Worm (Caenorhabditis elegans) whole organism, early embryonic: ENCODE data around the gene C31H1.5.

Experiments
- B0310.2 ChIP-seq: sonication (generic microtip); optimal IDR thresholded peaks from 2 replicates; lab custom pipeline; 2016; ENCODE audit warnings: mild to moderate bottlenecking, missing genetic modification characterization, missing compliant biosample characterization
- F13C5.2 ChIP-seq: sonication (generic microtip); optimal IDR thresholded peaks from 2 replicates; lab custom pipeline; 2017; ENCODE audit warnings: mild to moderate bottlenecking, missing genetic modification characterization, inconsistent platforms, missing compliant biosample characterization
- aly-1 ChIP-seq: sonication (generic microtip); optimal IDR thresholded peaks from 2 replicates; lab custom pipeline; 2016; ENCODE audit warnings: missing genetic modification characterization, missing compliant biosample characterization
- ama-1 ChIP-seq: fragments of 150-350 bp; optimal IDR thresholded peaks from 2 replicates; lab custom pipeline; 2014
- ceh-13 ChIP-seq: fragments of 200-800 bp; sonication (Bioruptor generic); optimal IDR thresholded peaks from 2 replicates; lab custom pipeline; 2018; ENCODE audit warnings: mild to moderate bottlenecking, missing genetic modification characterization, missing compliant biosample characterization
- ceh-36 ChIP-seq: sonication (generic microtip); optimal IDR thresholded peaks from 2 replicates; lab custom pipeline; 2016; ENCODE audit warnings: missing genetic modification characterization, inconsistent platforms, missing compliant biosample characterization
- ets-7 ChIP-seq: sonication (generic microtip); optimal IDR thresholded peaks from 2 replicates; lab custom pipeline; 2016; ENCODE audit warnings: missing genotype, missing genetic modification characterization, missing compliant biosample characterization
- flt-1 ChIP-seq: fragments of 200-800 bp; sonication (Bioruptor generic); IDR thresholded peaks from 2 replicates; pipeline ENCODE4 v1.3.6; 2022; ENCODE audit warnings: missing genetic modification characterization, missing compliant biosample characterization
- hmbx-1 ChIP-seq: sonication (generic microtip); optimal IDR thresholded peaks from 2 replicates; lab custom pipeline; 2016; ENCODE audit warnings: mild to moderate bottlenecking, missing genetic modification characterization, missing compliant biosample characterization
- hmg-4 ChIP-seq: fragments of 200-800 bp; sonication (Bioruptor generic); optimal IDR thresholded peaks from 2 replicates; lab custom pipeline; 2018; ENCODE audit warnings: mild to moderate bottlenecking, missing genetic modification characterization, missing compliant biosample characterization
- hnd-1 ChIP-seq: sonication (generic microtip); optimal IDR thresholded peaks from 2 replicates; lab custom pipeline; 2016; ENCODE audit warnings: missing genetic modification characterization, missing compliant biosample characterization
- pes-1 ChIP-seq: fragments of 200-800 bp; sonication (Bioruptor generic); IDR thresholded peaks from 2 replicates; pipeline ENCODE4 v1.3.6; 2022; ENCODE audit warnings: missing genetic modification reagents, missing genetic modification characterization, missing compliant biosample characterization
- scrt-1 ChIP-seq: fragments of 200-800 bp; sonication (Bioruptor generic); IDR thresholded peaks from 2 replicates; pipeline ENCODE4 v1.3.6; 2022; ENCODE audit warnings: missing genetic modification characterization, missing compliant biosample characterization
- sea-1 ChIP-seq: fragments of 200-800 bp; sonication (Bioruptor generic); conservative IDR thresholded peaks from 2 replicates; pipeline ENCODE4 v1.3.6; 2022; ENCODE audit warnings: missing genetic modification characterization, missing compliant biosample characterization
- tbx-11 ChIP-seq: fragments of 200-800 bp; sonication (Bioruptor generic); IDR thresholded peaks from 2 replicates; pipeline ENCODE4 v1.3.6; 2022; ENCODE audit warnings: missing genetic modification characterization, missing compliant biosample characterization
- tbx-37 ChIP-seq: fragments of 200-800 bp; sonication (Bioruptor generic); conservative IDR thresholded peaks from 2 replicates; pipeline ENCODE4 v1.3.6; 2022; ENCODE audit warnings: missing genetic modification reagents, missing genetic modification characterization, missing compliant biosample characterization
- tra-4 ChIP-seq: sonication (generic microtip); optimal IDR thresholded peaks from 2 replicates; lab custom pipeline; 2017; ENCODE audit warnings: missing genetic modification characterization, missing compliant biosample characterization

The C31H1.5 gene

ce11 chrIV:5764392-5764791, 32.2 kb downstream of the C31H1.5 start:
- TF ChIP-seq hmbx-1 (no peak), flt-1 (GFP tag; lab: Robert Waterston, UW) (no peak), F13C5.2 (tag; lab: Kevin White, UChicago) (no peak), aly-1 (tag; lab: Kevin White, UChicago) (no peak), hnd-1 (tag; lab: Kevin White, UChicago) (no peak), hmg-4 (GFP tag; lab: Kevin White, UChicago) (no peak), tra-4 (tag; lab: Kevin White, UChicago) (no peak), scrt-1 (GFP tag; lab: Robert Waterston, UW) (no peak), pes-1 (GFP tag; lab: Robert Waterston, UW) (no peak), ceh-36 (no peak), ets-7 (tag; lab: Kevin White, UChicago) (no peak), ama-1 (lab: Kevin White, UChicago) (no peak), ceh-13 (GFP tag; lab: Kevin White, UChicago) (no peak), sea-1 (GFP tag; lab: Robert Waterston, UW) (no peak)

ce11 chrIV:5762770-5763169, 33.8 kb downstream of the C31H1.5 start:
- TF ChIP-seq flt-1 (GFP tag; lab: Robert Waterston, UW), result no peak
- no peak for TF ChIP-seq sea-1 (GFP tag; lab: Robert Waterston, UW)
- TF ChIP-seq tbx-11 (GFP tag; lab: Robert Waterston, UW), result no peak
- TF ChIP-seq hmg-4 (GFP tag; lab: Kevin White, UChicago), result no peak
- TF ChIP-seq hmbx-1, result no peak
- no peak for TF ChIP-seq scrt-1 (GFP tag; lab: Robert Waterston, UW)
- TF ChIP-seq ceh-13 (GFP tag; lab: Kevin White, UChicago), result no peak
- TF ChIP-seq tra-4 (tag; lab: Kevin White, UChicago), result no peak
- TF ChIP-seq B0310.2 (tag; lab: Kevin White, UChicago), result no peak
- no peak for TF ChIP-seq hnd-1 (tag; lab: Kevin White, UChicago)
- TF ChIP-seq aly-1 (tag; lab: Kevin White, UChicago), result no peak
- TF ChIP-seq pes-1 (GFP tag; lab: Robert Waterston, UW), result no peak
- TF ChIP-seq ets-7 (tag; lab: Kevin White, UChicago), result no peak
- TF ChIP-seq tbx-37 (GFP tag; lab: Robert Waterston, UW), result no peak
- TF ChIP-seq F13C5.2 (tag; lab: Kevin White, UChicago), result no peak
- TF ChIP-seq ama-1 (lab: Kevin White, UChicago), result no peak
- TF ChIP-seq ceh-36, result no peak

DNA sequence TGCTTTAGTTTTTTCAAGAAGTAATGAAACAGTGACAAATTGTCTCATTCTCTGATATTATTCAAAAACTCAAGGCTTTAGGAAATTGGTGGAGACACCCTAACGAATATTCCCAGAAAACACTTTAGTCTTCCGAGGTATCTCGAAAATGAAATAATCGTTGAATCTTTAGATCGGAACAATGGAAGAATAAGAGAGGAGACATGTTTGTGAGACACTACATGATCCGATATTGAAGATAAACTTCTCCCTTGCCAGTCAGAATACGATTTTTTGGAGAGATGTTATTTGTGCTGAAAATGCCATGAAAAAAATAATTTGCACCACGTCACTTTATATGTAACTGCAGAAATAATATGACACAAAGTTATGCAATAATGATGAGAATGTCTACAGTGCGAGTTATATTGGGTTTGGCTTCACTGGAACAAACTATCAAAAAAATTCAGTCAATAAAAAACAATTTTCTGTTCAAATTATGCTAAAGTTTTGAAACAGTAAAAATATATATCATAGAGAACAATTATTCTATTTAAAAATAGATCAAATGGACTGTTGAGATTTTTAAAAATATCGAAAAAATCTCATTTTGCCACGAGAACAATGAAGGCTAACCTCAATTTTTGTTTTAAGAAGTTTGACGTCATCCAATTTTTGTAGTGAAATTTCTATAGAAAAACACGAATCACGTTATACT, 35.2 kb downstream of the C31H1.5 start:
- TF ChIP-seq hnd-1 (tag; lab: Kevin White, UChicago), result no peak
- no peak for TF ChIP-seq B0310.2 (tag; lab: Kevin White, UChicago)
- no peak for TF ChIP-seq sea-1 (GFP tag; lab: Robert Waterston, UW)
- TF ChIP-seq F13C5.2 (tag; lab: Kevin White, UChicago), result no peak
- no peak for TF ChIP-seq ceh-13 (GFP tag; lab: Kevin White, UChicago)
- no peak for TF ChIP-seq aly-1 (tag; lab: Kevin White, UChicago)
- no peak for TF ChIP-seq ceh-36
- no peak for TF ChIP-seq hmbx-1
- no peak for TF ChIP-seq tra-4 (tag; lab: Kevin White, UChicago)
- TF ChIP-seq ama-1 (lab: Kevin White, UChicago), result no peak
- TF ChIP-seq hmg-4 (GFP tag; lab: Kevin White, UChicago), result no peak
- TF ChIP-seq flt-1 (GFP tag; lab: Robert Waterston, UW), result no peak
- no peak for TF ChIP-seq ets-7 (tag; lab: Kevin White, UChicago)
- TF ChIP-seq scrt-1 (GFP tag; lab: Robert Waterston, UW), result no peak
- TF ChIP-seq tbx-37 (GFP tag; lab: Robert Waterston, UW), result no peak
- no peak for TF ChIP-seq tbx-11 (GFP tag; lab: Robert Waterston, UW)
- TF ChIP-seq pes-1 (GFP tag; lab: Robert Waterston, UW), result no peak

ce11 chrIV:5760656-5761055, 35.9 kb downstream of the C31H1.5 start:
- TF ChIP-seq scrt-1 (GFP tag; lab: Robert Waterston, UW) (no peak), ets-7 (tag; lab: Kevin White, UChicago) (no peak), tra-4 (tag; lab: Kevin White, UChicago) (no peak), ceh-13 (GFP tag; lab: Kevin White, UChicago) (no peak), hnd-1 (tag; lab: Kevin White, UChicago) (no peak), ama-1 (lab: Kevin White, UChicago) (no peak), ceh-36 (no peak), F13C5.2 (tag; lab: Kevin White, UChicago) (no peak), hmg-4 (GFP tag; lab: Kevin White, UChicago) (no peak), hmbx-1 (no peak), pes-1 (GFP tag; lab: Robert Waterston, UW) (no peak), tbx-11 (GFP tag; lab: Robert Waterston, UW) (no peak), aly-1 (tag; lab: Kevin White, UChicago) (no peak), sea-1 (GFP tag; lab: Robert Waterston, UW) (no peak), flt-1 (GFP tag; lab: Robert Waterston, UW) (no peak), tbx-37 (GFP tag; lab: Robert Waterston, UW) (no peak), B0310.2 (tag; lab: Kevin White, UChicago) (no peak)

- TF ChIP-seq B0310.2 (tag; lab: Kevin White, UChicago) (no peak), aly-1 (tag; lab: Kevin White, UChicago) (no peak), ceh-36 (no peak), tra-4 (tag; lab: Kevin White, UChicago) (no peak)
Observed at ce11 chrIV:5758695-5759094, 37.9 kb downstream of the C31H1.5 start.

DNA sequence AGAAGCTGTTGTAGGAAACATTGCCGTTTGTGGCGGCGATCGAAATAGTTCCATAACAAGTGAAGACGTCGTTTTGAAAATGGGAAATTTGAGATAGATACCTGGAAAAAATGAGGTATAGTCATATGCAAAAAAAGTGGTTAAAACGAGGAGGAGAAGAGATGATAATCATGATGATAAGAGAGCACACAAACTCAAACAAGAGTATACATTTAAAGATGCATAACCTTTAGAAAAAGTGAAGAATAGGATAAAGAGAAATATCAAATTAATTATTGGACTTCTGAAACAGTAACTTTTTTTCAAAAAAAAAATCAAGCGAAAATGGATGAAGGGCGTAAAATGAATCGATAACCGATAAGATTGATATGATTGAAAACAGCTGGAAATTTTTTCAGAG, 38.8 kb downstream of the C31H1.5 start, which contains the start of gene nhr-46:
TSS of gene nhr-46 (minus strand) at position 101 of the 400 bp plus-strand sequence.
- TF ChIP-seq ceh-36, result no peak
- no peak for TF ChIP-seq hnd-1 (tag; lab: Kevin White, UChicago)
- TF ChIP-seq ceh-13 (GFP tag; lab: Kevin White, UChicago), result no peak
- TF ChIP-seq hmbx-1, result no peak
- no peak for TF ChIP-seq scrt-1 (GFP tag; lab: Robert Waterston, UW)
- no peak for TF ChIP-seq B0310.2 (tag; lab: Kevin White, UChicago)
- TF ChIP-seq flt-1 (GFP tag; lab: Robert Waterston, UW), result no peak
- TF ChIP-seq hmg-4 (GFP tag; lab: Kevin White, UChicago), result no peak
- TF ChIP-seq F13C5.2 (tag; lab: Kevin White, UChicago), result no peak
- TF ChIP-seq tbx-37 (GFP tag; lab: Robert Waterston, UW), result no peak
- TF ChIP-seq ets-7 (tag; lab: Kevin White, UChicago), result no peak
